1 fruit fly cellular context compared by ENCODE assay signal in the genomic region with DNA sequence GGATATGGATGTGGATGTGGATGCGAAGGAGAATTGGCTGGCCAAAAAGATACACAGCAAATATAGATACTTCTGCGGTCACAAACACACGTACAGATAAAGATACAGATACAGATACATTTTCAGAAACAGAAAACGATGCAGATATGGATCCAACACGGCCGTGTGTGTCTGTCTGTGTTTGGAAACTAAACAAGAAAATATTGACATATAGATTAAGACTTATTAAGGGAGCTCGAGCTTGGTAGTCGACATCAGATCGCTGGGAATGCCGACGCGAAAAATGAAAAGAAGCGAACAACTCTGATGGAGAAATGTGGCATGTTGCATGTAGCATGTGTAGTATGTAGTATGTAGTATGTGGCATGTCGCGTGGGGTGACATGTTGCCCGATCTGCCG.
TF ChIP-seq lines count a peak whose summit lies in the region.

No protein-coding gene starts in this region.

TF ChIP-seq in whole organism, embryonic, 481 proteins besides CTCF, POLR2A, EP300 and RAD21 (continued from another document):
- TF ChIP-seq mld (GFP tag; IDR thresholded peaks at IDR 0.05; lab: Robert Waterston, UW; ENCODE audit: partially characterized antibody) (no peak), Nf-YC (tag; optimal IDR thresholded peaks at IDR 0.05; lab: Kevin White, UChicago) (no peak), CG34224 (GFP tag; IDR thresholded peaks at IDR 0.05; lab: Robert Waterston, UW; ENCODE audit: partially characterized antibody) (no peak), tgo (GFP tag; IDR thresholded peaks at IDR 0.05; lab: Robert Waterston, UW) (no peak), CG30020 (tag; optimal IDR thresholded peaks at IDR 0.05; lab: Kevin White, UChicago) (no peak), wor (GFP tag; IDR thresholded peaks at IDR 0.05; lab: Robert Waterston, UW) (0 out of 2 replicates have a peak, but pooled peaks have one; percentile 11), Sox102F (GFP tag; optimal IDR thresholded peaks at IDR 0.05; lab: Kevin White, UChicago) (peak; percentile 13), gem (tag; optimal IDR thresholded peaks at IDR 0.05; lab: Kevin White, UChicago) (peak; percentile 56), Sry-δ (GFP tag; optimal IDR thresholded peaks at IDR 0.05; lab: Kevin White, UChicago) (no peak), hth (optimal IDR thresholded peaks at IDR 0.05; lab: Kevin White, UChicago) (no peak), emc (GFP tag; optimal IDR thresholded peaks at IDR 0.05; lab: Kevin White, UChicago) (no peak), Hmx (GFP tag; optimal IDR thresholded peaks at IDR 0.05; lab: Kevin White, UChicago) (no peak), CG12391 (tag; optimal IDR thresholded peaks at IDR 0.05; lab: Kevin White, UChicago) (no peak), chm (GFP tag; IDR thresholded peaks at IDR 0.05; lab: Robert Waterston, UW) (no peak), exex (tag; optimal IDR thresholded peaks at IDR 0.05; lab: Kevin White, UChicago) (no peak), CG9797 (GFP tag; optimal IDR thresholded peaks at IDR 0.05; lab: Kevin White, UChicago) (no peak), CG2120 (GFP tag; optimal IDR thresholded peaks at IDR 0.05; lab: Kevin White, UChicago) (no peak), zen (tag; optimal IDR thresholded peaks at IDR 0.05; lab: Kevin White, UChicago) (no peak), CoRest (tag; optimal IDR thresholded peaks at IDR 0.05; lab: Kevin White, UChicago) (peak; percentile 16), Hsf (GFP tag; optimal IDR thresholded peaks at IDR 0.05; lab: Kevin White, UChicago) (no peak), CG15479 (GFP tag; optimal IDR thresholded peaks at IDR 0.05; lab: Kevin White, UChicago) (peak; percentile 12), ab (GFP tag; optimal IDR thresholded peaks at IDR 0.05; lab: Kevin White, UChicago) (no peak), Hr39 (optimal IDR thresholded peaks at IDR 0.05; lab: Kevin White, UChicago) (no peak), YL-1 (GFP tag; optimal IDR thresholded peaks at IDR 0.05; lab: Kevin White, UChicago) (no peak), slou (GFP tag; optimal IDR thresholded peaks at IDR 0.05; lab: Kevin White, UChicago) (no peak), ewg (GFP tag; optimal IDR thresholded peaks at IDR 0.05; lab: Kevin White, UChicago) (no peak), Doc3 (GFP tag; IDR thresholded peaks at IDR 0.05; lab: Robert Waterston, UW; ENCODE audit: partially characterized antibody) (no peak), CG2875 (GFP tag; optimal IDR thresholded peaks at IDR 0.05; lab: Kevin White, UChicago) (peak; percentile 63), Atf3 (GFP tag; optimal IDR thresholded peaks at IDR 0.05; lab: Kevin White, UChicago) (no peak), CG7745 (tag; optimal IDR thresholded peaks at IDR 0.05; lab: Kevin White, UChicago) (no peak), Optix (GFP tag; IDR thresholded peaks at IDR 0.05; lab: Robert Waterston, UW) (no peak), ATbp (GFP tag; optimal IDR thresholded peaks at IDR 0.05; lab: Kevin White, UChicago) (peak; percentile 81), Nf-YA (GFP tag; IDR thresholded peaks at IDR 0.05; lab: Robert Waterston, UW) (no peak), Ets65A (GFP tag; lab: Kevin White, UChicago) (no peak), CG17829 (tag; optimal IDR thresholded peaks at IDR 0.05; lab: Kevin White, UChicago) (no peak), ham (GFP tag; IDR thresholded peaks at IDR 0.05; lab: Robert Waterston, UW) (no peak), unpg (GFP tag; optimal IDR thresholded peaks at IDR 0.05; lab: Kevin White, UChicago) (peak; percentile 61), pnt (GFP tag; optimal IDR thresholded peaks at IDR 0.05; lab: Kevin White, UChicago) (no peak), gt (GFP tag; IDR thresholded peaks at IDR 0.05; lab: Robert Waterston, UW) (no peak), ap (GFP tag; IDR thresholded peaks at IDR 0.05; lab: Robert Waterston, UW) (no peak), CG13775 (GFP tag; optimal IDR thresholded peaks at IDR 0.05; lab: Kevin White, UChicago) (no peak), kay (GFP tag; optimal IDR thresholded peaks at IDR 0.05; lab: Kevin White, UChicago) (no peak), cato (GFP tag; optimal IDR thresholded peaks at IDR 0.05; lab: Kevin White, UChicago; ENCODE audit: borderline replicate concordance) (no peak), CG3281 (GFP tag; optimal IDR thresholded peaks at IDR 0.05; lab: Kevin White, UChicago) (peak; percentile 33), inv (GFP tag; IDR thresholded peaks at IDR 0.05; lab: Robert Waterston, UW; ENCODE audit: partially characterized antibody) (no peak), Atf6 (GFP tag; IDR thresholded peaks at IDR 0.05; lab: Robert Waterston, UW) (no peak), CG14667 (GFP tag; IDR thresholded peaks at IDR 0.05; lab: Robert Waterston, UW) (no peak), disco-r (GFP tag; optimal IDR thresholded peaks at IDR 0.05; lab: Kevin White, UChicago) (no peak), dmrt11E (tag; optimal IDR thresholded peaks at IDR 0.05; lab: Kevin White, UChicago) (peak; percentile 67), sug (tag; optimal IDR thresholded peaks at IDR 0.05; lab: Kevin White, UChicago) (no peak), slbo (GFP tag; IDR thresholded peaks at IDR 0.05; lab: Robert Waterston, UW) (no peak), HmgD (GFP tag; optimal IDR thresholded peaks at IDR 0.05; lab: Kevin White, UChicago) (no peak), tll (GFP tag; optimal IDR thresholded peaks at IDR 0.05; lab: Kevin White, UChicago) (no peak), wek (GFP tag; optimal IDR thresholded peaks at IDR 0.05; lab: Kevin White, UChicago) (peak; percentile 78), Gug (GFP tag; IDR thresholded peaks at IDR 0.05; lab: Robert Waterston, UW) (no peak), Rfx (GFP tag; IDR thresholded peaks at IDR 0.05; lab: Robert Waterston, UW) (no peak), CG6683 (GFP tag; optimal IDR thresholded peaks at IDR 0.05; lab: Kevin White, UChicago) (no peak), D19B (GFP tag; optimal IDR thresholded peaks at IDR 0.05; lab: Kevin White, UChicago) (no peak), CG15601 (tag; optimal IDR thresholded peaks at IDR 0.05; lab: Kevin White, UChicago) (peak; percentile 46), CG12942 (GFP tag; optimal IDR thresholded peaks at IDR 0.05; lab: Kevin White, UChicago) (no peak)
